Comparison of ENCODE assay signal across 2 fruit fly cellular contexts in genomic region chr3R:19326043-19326805, dm6.
TF ChIP-seq lines count a peak whose summit lies in the region.

Gene Delta (minus strand): TSS chr3R:19326217.

TF ChIP-seq in whole organism, embryonic, 481 proteins besides CTCF, POLR2A, EP300 and RAD21 (continued from another document and continues in another):
- peak; percentile 5 to 19 for TF ChIP-seq bsh (GFP tag; optimal IDR thresholded peaks at IDR 0.05; lab: Kevin White, UChicago)
- no peak for TF ChIP-seq sna (GFP tag; IDR thresholded peaks at IDR 0.05; lab: Robert Waterston, UW; ENCODE audit: partially characterized antibody)
- TF ChIP-seq CG10431 (GFP tag; optimal IDR thresholded peaks at IDR 0.05; lab: Kevin White, UChicago) = peak; percentile 23
- 0 out of 2 replicates have a peak, but pooled peaks have one; percentile 12 for TF ChIP-seq CG17328 (GFP tag; IDR thresholded peaks at IDR 0.05; lab: Robert Waterston, UW)
- TF ChIP-seq gce (GFP tag; IDR thresholded peaks at IDR 0.05; lab: Robert Waterston, UW) = peak; percentile 24; the same call in 1 of the 3 replicates
- TF ChIP-seq al (GFP tag; IDR thresholded peaks at IDR 0.05; lab: Robert Waterston, UW) = no peak
- TF ChIP-seq wor (GFP tag; IDR thresholded peaks at IDR 0.05; lab: Robert Waterston, UW) = no peak
- no peak for TF ChIP-seq Rx (GFP tag; IDR thresholded peaks at IDR 0.05; lab: Robert Waterston, UW)
- no peak for TF ChIP-seq toy (GFP tag; IDR thresholded peaks at IDR 0.05; lab: Robert Waterston, UW)
- no peak for TF ChIP-seq Oaz (GFP tag; IDR thresholded peaks at IDR 0.05; lab: Robert Waterston, UW)
- TF ChIP-seq CG6813 (GFP tag; optimal IDR thresholded peaks at IDR 0.05; lab: Kevin White, UChicago) = peak; percentile 20
- TF ChIP-seq Bgb (GFP tag; IDR thresholded peaks at IDR 0.05; lab: Robert Waterston, UW; ENCODE audit: partially characterized antibody) = peak; percentile 36; the same call in 1 of the 2 replicates
- no peak for TF ChIP-seq sr (GFP tag; IDR thresholded peaks at IDR 0.05; lab: Robert Waterston, UW)
- TF ChIP-seq bbx (GFP tag; IDR thresholded peaks at IDR 0.05; lab: Robert Waterston, UW; ENCODE audit: partially characterized antibody) = peak; percentile 58
- peak; percentile 37; the same call in 1 of the 2 replicates for TF ChIP-seq ara (GFP tag; IDR thresholded peaks at IDR 0.05; lab: Robert Waterston, UW)
- TF ChIP-seq CG7786 (GFP tag; optimal IDR thresholded peaks at IDR 0.05; lab: Kevin White, UChicago) = no peak
- TF ChIP-seq rib (GFP tag; IDR thresholded peaks at IDR 0.05; lab: Robert Waterston, UW) = peak; percentile 25; the same call in 1 of the 2 replicates
- TF ChIP-seq chif (GFP tag; optimal IDR thresholded peaks at IDR 0.05; lab: Kevin White, UChicago) = no peak
- no peak for TF ChIP-seq sd (tag; optimal IDR thresholded peaks at IDR 0.05; lab: Kevin White, UChicago)
- no peak for TF ChIP-seq Gug (GFP tag; IDR thresholded peaks at IDR 0.05; lab: Robert Waterston, UW)
- TF ChIP-seq CG9797 (GFP tag; optimal IDR thresholded peaks at IDR 0.05; lab: Kevin White, UChicago) = peak; percentile 25
- TF ChIP-seq CG16779 (GFP tag; IDR thresholded peaks at IDR 0.05; lab: Robert Waterston, UW) = no peak
- TF ChIP-seq CrebB (tag; optimal IDR thresholded peaks at IDR 0.05; lab: Kevin White, UChicago) = peak; percentile 5
- TF ChIP-seq CG3847 (GFP tag; IDR thresholded peaks at IDR 0.05; lab: Robert Waterston, UW) = 0 out of 2 replicates have a peak, but pooled peaks have one; percentile 12
- TF ChIP-seq CG2116 (GFP tag; optimal IDR thresholded peaks at IDR 0.05; lab: Kevin White, UChicago) = peak; percentile 19
- no peak for TF ChIP-seq CG11456 (GFP tag; IDR thresholded peaks at IDR 0.05; lab: Robert Waterston, UW)
- TF ChIP-seq CG18262 (tag; optimal IDR thresholded peaks at IDR 0.05; lab: Kevin White, UChicago) = peak; percentile 33
- TF ChIP-seq C15 (GFP tag; IDR thresholded peaks at IDR 0.05; lab: Robert Waterston, UW) = no peak
- peak; percentile 66; the same call in 1 of the 3 replicates for TF ChIP-seq CG34422 (GFP tag; IDR thresholded peaks at IDR 0.05; lab: Robert Waterston, UW)
- peak; percentile 77; the same call in 2 of the 3 replicates for TF ChIP-seq CG2199 (GFP tag; IDR thresholded peaks at IDR 0.05; lab: Robert Waterston, UW)
- TF ChIP-seq CHES-1-like (GFP tag; optimal IDR thresholded peaks at IDR 0.05; lab: Kevin White, UChicago) = no peak
- peak; percentile 66 to 85 for TF ChIP-seq Trl (optimal IDR thresholded peaks at IDR 0.05; lab: Kevin White, UChicago)
- TF ChIP-seq Trl (GFP tag; optimal IDR thresholded peaks at IDR 0.05; lab: Kevin White, UChicago) = peak; percentile 39
- peak; percentile 41 for TF ChIP-seq D19A (tag; optimal IDR thresholded peaks at IDR 0.05; lab: Kevin White, UChicago)
- peak; percentile 34 for TF ChIP-seq CG1603 (tag; optimal IDR thresholded peaks at IDR 0.05; lab: Kevin White, UChicago)
- TF ChIP-seq CG33557 (GFP tag; optimal IDR thresholded peaks at IDR 0.05; lab: Kevin White, UChicago) = peak; percentile 27
- peak; percentile 35 for TF ChIP-seq zf30C (GFP tag; optimal IDR thresholded peaks at IDR 0.05; lab: Kevin White, UChicago)
- TF ChIP-seq ato (GFP tag; IDR thresholded peaks at IDR 0.05; lab: Robert Waterston, UW; ENCODE audit: partially characterized antibody) = 0 out of 2 replicates have a peak, but pooled peaks have one; percentile 51
- TF ChIP-seq CG2202 (tag; optimal IDR thresholded peaks at IDR 0.05; lab: Kevin White, UChicago) = peak; percentile 1
- no peak for TF ChIP-seq Doc3 (GFP tag; IDR thresholded peaks at IDR 0.05; lab: Robert Waterston, UW; ENCODE audit: partially characterized antibody)
- peak; percentile 25 for TF ChIP-seq grau (tag; optimal IDR thresholded peaks at IDR 0.05; lab: Kevin White, UChicago)
- TF ChIP-seq CG7839 (tag; optimal IDR thresholded peaks at IDR 0.05; lab: Kevin White, UChicago) = peak; percentile 7
- no peak for TF ChIP-seq caup (GFP tag; optimal IDR thresholded peaks at IDR 0.05; lab: Kevin White, UChicago; ENCODE audit: severe bottlenecking)
- peak; percentile 35; the same call in 1 of the 4 replicates for TF ChIP-seq Dll (GFP tag; IDR thresholded peaks at IDR 0.05; lab: Robert Waterston, UW; ENCODE audit: partially characterized antibody)
- TF ChIP-seq nom (GFP tag; optimal IDR thresholded peaks at IDR 0.05; lab: Kevin White, UChicago) = peak; percentile 57
- no peak for TF ChIP-seq phol (tag; optimal IDR thresholded peaks at IDR 0.05; lab: Kevin White, UChicago)
- 0 out of 3 replicates have a peak, but pooled peaks have one; percentile 44 for TF ChIP-seq zfh1 (GFP tag; IDR thresholded peaks at IDR 0.05; lab: Robert Waterston, UW)
- TF ChIP-seq CG11504 (tag; optimal IDR thresholded peaks at IDR 0.05; lab: Kevin White, UChicago) = peak; percentile 99
- TF ChIP-seq gem (tag; optimal IDR thresholded peaks at IDR 0.05; lab: Kevin White, UChicago) = peak; percentile 39
- peak; percentile 2 for TF ChIP-seq ash1 (GFP tag; optimal IDR thresholded peaks at IDR 0.05; lab: Kevin White, UChicago)
- peak; percentile 15 for TF ChIP-seq trem (tag; optimal IDR thresholded peaks at IDR 0.05; lab: Kevin White, UChicago)
- TF ChIP-seq CG12299 (tag; optimal IDR thresholded peaks at IDR 0.05; lab: Kevin White, UChicago) = peak; percentile 24
- TF ChIP-seq Sry-β (GFP tag; optimal IDR thresholded peaks at IDR 0.05; lab: Kevin White, UChicago) = no peak
- no peak for TF ChIP-seq Eip74EF (GFP tag; optimal IDR thresholded peaks at IDR 0.05; lab: Kevin White, UChicago)
- peak; percentile 51 for TF ChIP-seq kni (GFP tag; optimal IDR thresholded peaks at IDR 0.05; lab: Kevin White, UChicago)
- TF ChIP-seq unpg (GFP tag; optimal IDR thresholded peaks at IDR 0.05; lab: Kevin White, UChicago) = peak; percentile 39
- TF ChIP-seq CG7556 (GFP tag; optimal IDR thresholded peaks at IDR 0.05; lab: Kevin White, UChicago) = peak; percentile 9
- peak; percentile 43 for TF ChIP-seq oc (tag; optimal IDR thresholded peaks at IDR 0.05; lab: Kevin White, UChicago)
- TF ChIP-seq CG14710 (tag; optimal IDR thresholded peaks at IDR 0.05; lab: Kevin White, UChicago) = peak; percentile 31
- no peak for TF ChIP-seq klu (GFP tag; IDR thresholded peaks at IDR 0.05; lab: Robert Waterston, UW)
- peak; percentile 18 for TF ChIP-seq Sox100B (GFP tag; optimal IDR thresholded peaks at IDR 0.05; lab: Kevin White, UChicago)
- TF ChIP-seq CG8924 (tag; optimal IDR thresholded peaks at IDR 0.05; lab: Kevin White, UChicago) = peak; percentile 71
- no peak for TF ChIP-seq cas (GFP tag; IDR thresholded peaks at IDR 0.05; lab: Robert Waterston, UW)
- no peak for TF ChIP-seq CG13424 (tag; optimal IDR thresholded peaks at IDR 0.05; lab: Kevin White, UChicago)

TF ChIP-seq in whole organism, prepupa, 60 proteins besides CTCF, POLR2A, EP300 and RAD21 (continued from another document):
- peak; percentile 1 for TF ChIP-seq CG6276 (GFP tag; optimal IDR thresholded peaks at IDR 0.05; lab: Kevin White, UChicago)
- TF ChIP-seq CG6854 (GFP tag; optimal IDR thresholded peaks at IDR 0.05; lab: Kevin White, UChicago) = peak; percentile 62
